Worm (Caenorhabditis elegans) whole organism, L3 larva: ENCODE data around the gene F49F1.4.

ENCODE experiments used
- aly-2 ChIP-seq: fragments of 150-350 bp; optimal IDR thresholded peaks from 2 replicates; lab custom pipeline; 2014; ENCODE audit warnings: missing biosample characterization, missing genetic modification characterization
- elt-1 ChIP-seq: fragments of 150-350 bp; optimal IDR thresholded peaks from 2 replicates; lab custom pipeline; 2014; ENCODE audit warnings: missing biosample characterization, missing genetic modification characterization
- lsy-12 ChIP-seq: sonication (generic microtip); optimal IDR thresholded peaks from 2 replicates; lab custom pipeline; 2016; ENCODE audit warnings: mild to moderate bottlenecking, missing genetic modification characterization, missing compliant biosample characterization
- nhr-43 ChIP-seq: sonication (generic microtip); optimal IDR thresholded peaks from 2 replicates; lab custom pipeline; 2016; ENCODE audit warnings: mild to moderate bottlenecking, missing genetic modification characterization, missing compliant biosample characterization; ENCODE audit not compliant: poor library complexity, severe bottlenecking
- sea-2 ChIP-seq: fragments of 150-350 bp; sonication (generic microtip); optimal IDR thresholded peaks from 4 replicates; lab custom pipeline; 2014; ENCODE audit warnings: missing biosample characterization, missing genetic modification reagents, missing genetic modification characterization
- unc-39 ChIP-seq: sonication (generic microtip); optimal IDR thresholded peaks from 4 replicates; lab custom pipeline; 2017; ENCODE audit warnings: missing biosample characterization, missing genetic modification characterization

DNA sequence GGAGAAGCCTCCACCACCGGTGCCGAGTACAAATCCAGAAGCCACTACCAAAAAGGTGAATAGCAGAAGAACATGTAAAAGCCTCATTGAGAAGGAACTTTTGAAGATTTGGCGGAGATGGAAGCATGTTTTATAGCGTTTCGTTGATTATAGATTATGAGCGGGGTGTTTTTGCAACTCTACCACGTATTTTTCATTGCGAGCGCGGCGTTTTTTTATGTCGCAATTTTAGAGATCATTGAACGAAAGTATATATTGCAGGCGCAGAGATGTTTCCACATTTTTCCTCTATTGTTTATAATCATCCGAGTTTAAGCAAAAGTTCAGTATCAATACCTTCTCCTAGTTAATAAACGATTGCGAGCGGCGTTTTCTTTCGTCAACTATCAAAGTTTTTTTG is 20.2 kb upstream of the F49F1.4 start, which contains the start of gene F49F1.17:
- TF ChIP-seq aly-2 (tag; lab: Kevin White, UChicago): no peak
- no peak for TF ChIP-seq lsy-12 (tag; lab: Kevin White, UChicago)
- no peak for TF ChIP-seq nhr-43 (tag; lab: Kevin White, UChicago)
- no peak for TF ChIP-seq sea-2 (GFP tag; lab: Kevin White, UChicago)
- no peak for TF ChIP-seq elt-1 (tag; lab: Kevin White, UChicago)
- TF ChIP-seq unc-39 (tag; lab: Kevin White, UChicago): no peak
